Fruit fly (Drosophila melanogaster) whole organism, embryonic: Measurements from ENCODE around the gene CG9107.

ENCODE experiments used
- CG10543 ChIP-seq: fragments of 200-800 bp; sonication (Bioruptor generic); optimal IDR thresholded peaks from 3 replicates; lab custom pipeline; 2017; ENCODE audit warnings: missing biosample characterization, mild to moderate bottlenecking, missing genetic modification characterization, moderate library complexity
- CG11504 ChIP-seq: fragments of 200-800 bp; sonication (Bioruptor generic); optimal IDR thresholded peaks from 3 replicates; lab custom pipeline; 2019; ENCODE audit warnings: missing biosample characterization, mild to moderate bottlenecking, missing genetic modification characterization, moderate library complexity
- CG14860 ChIP-seq: fragments of 200-800 bp; sonication (Bioruptor generic); IDR thresholded peaks from 3 replicates; pipeline ENCODE4 v1.3.6; 2022; ENCODE audit warnings: missing biosample characterization, missing genetic modification characterization; ENCODE audit not compliant: partially characterized antibody
- CG15479 ChIP-seq: fragments of 200-800 bp; sonication (Bioruptor generic); optimal IDR thresholded peaks from 3 replicates; lab custom pipeline; 2019; ENCODE audit warnings: missing biosample characterization, mild to moderate bottlenecking, missing genetic modification characterization, moderate library complexity
- CG15514 ChIP-seq: fragments of 200-800 bp; sonication (Bioruptor generic); optimal IDR thresholded peaks from 3 replicates; lab custom pipeline; 2017; ENCODE audit warnings: missing biosample characterization, missing genetic modification characterization, mild to moderate bottlenecking, moderate library complexity, missing genetic modification reagents
- CG17359 ChIP-seq: fragments of 200-800 bp; sonication (Bioruptor generic); optimal IDR thresholded peaks from 3 replicates; lab custom pipeline; 2018; ENCODE audit warnings: missing biosample characterization, mild to moderate bottlenecking, missing genetic modification characterization, moderate library complexity
- CG17829 ChIP-seq: fragments of 200-800 bp; optimal IDR thresholded peaks from 2 replicates; lab custom pipeline; 2019; ENCODE audit warnings: missing biosample characterization, mild to moderate bottlenecking, missing genetic modification characterization, moderate library complexity
- CG1792 ChIP-seq: fragments of 200-800 bp; sonication (Bioruptor generic); optimal IDR thresholded peaks from 2 replicates; lab custom pipeline; 2016; ENCODE audit warnings: missing biosample characterization, missing genetic modification characterization
- CG42726 ChIP-seq: fragments of 200-800 bp; sonication (Bioruptor generic); IDR thresholded peaks from 2 replicates; pipeline ENCODE4 v1.3.6; 2022; ENCODE audit warnings: missing biosample characterization, missing genetic modification characterization; ENCODE audit not compliant: partially characterized antibody
- CG4360 ChIP-seq: fragments of 200-800 bp; sonication (Bioruptor generic); IDR thresholded peaks from 2 replicates; pipeline ENCODE4 v1.3.6; 2022; ENCODE audit warnings: missing biosample characterization, missing genetic modification characterization
- CG8765 ChIP-seq: fragments of 200-800 bp; sonication (Bioruptor generic); IDR thresholded peaks from 2 replicates; pipeline ENCODE4 v1.3.6; 2022; ENCODE audit warnings: missing biosample characterization, missing genetic modification characterization
- CG9437 ChIP-seq: fragments of 200-800 bp; sonication (Bioruptor generic); optimal IDR thresholded peaks from 2 replicates; lab custom pipeline; 2018; ENCODE audit warnings: missing biosample characterization, mild to moderate bottlenecking, missing genetic modification characterization
- CHES-1-like ChIP-seq: fragments of 200-800 bp; sonication (Bioruptor generic); optimal IDR thresholded peaks from 2 replicates; lab custom pipeline; 2016; ENCODE audit warnings: missing biosample characterization, missing genetic modification characterization
- E2f2 ChIP-seq: fragments of 200-800 bp; sonication (Bioruptor generic); IDR thresholded peaks from 2 replicates; pipeline ENCODE4 v1.3.6; 2022; ENCODE audit warnings: missing biosample characterization, missing genetic modification characterization
- Ets65A ChIP-seq: fragments of 200-800 bp; sonication (Bioruptor generic); peaks from one replicate; lab custom pipeline; 2016; ENCODE audit warnings: missing biosample characterization, missing genetic modification characterization
- GATAe ChIP-seq: fragments of 200-800 bp; sonication (Bioruptor generic); conservative IDR thresholded peaks from 2 replicates; pipeline ENCODE4 v1.3.6; 2022; ENCODE audit warnings: missing biosample characterization, missing genetic modification characterization
- Lhr ChIP-seq: fragments of 200-800 bp; sonication (Bioruptor generic); optimal IDR thresholded peaks from 3 replicates; lab custom pipeline; 2017; ENCODE audit warnings: mild to moderate bottlenecking, missing biosample characterization, missing genetic modification reagents, missing genetic modification characterization
- MBD-R2 ChIP-seq: fragments of 200-800 bp; sonication (Bioruptor generic); IDR thresholded peaks from 2 replicates; pipeline ENCODE4 v1.3.6; 2022; ENCODE audit warnings: missing biosample characterization, missing genetic modification characterization
- Med ChIP-seq: fragments of 200-800 bp; sonication (Bioruptor generic); peaks from one replicate; lab custom pipeline; 2016; ENCODE audit warnings: missing biosample characterization, missing genetic modification characterization, mild to moderate bottlenecking, inconsistent platforms, moderate library complexity
- Myb ChIP-seq: fragments of 200-800 bp; sonication (Bioruptor generic); optimal IDR thresholded peaks from 2 replicates; lab custom pipeline; 2016; ENCODE audit warnings: missing biosample characterization, missing genetic modification characterization
- Poxn ChIP-seq: fragments of 200-800 bp; sonication (Bioruptor generic); IDR thresholded peaks from 2 replicates; pipeline ENCODE4 v1.3.6; 2022; ENCODE audit warnings: missing biosample characterization, missing genetic modification characterization
- Six4 ChIP-seq: fragments of 200-800 bp; sonication (Bioruptor generic); optimal IDR thresholded peaks from 2 replicates; lab custom pipeline; 2016; ENCODE audit warnings: missing biosample characterization, missing genetic modification characterization
- Sox102F ChIP-seq: fragments of 200-800 bp; sonication (Bioruptor generic); optimal IDR thresholded peaks from 2 replicates; lab custom pipeline; 2018; ENCODE audit warnings: missing biosample characterization, mild to moderate bottlenecking, missing genetic modification characterization, moderate library complexity
- Sry-δ ChIP-seq: fragments of 200-800 bp; sonication (Bioruptor generic); optimal IDR thresholded peaks from 2 replicates; lab custom pipeline; 2016; ENCODE audit warnings: missing biosample characterization, missing genetic modification characterization
- Vsx1 ChIP-seq: fragments of 200-800 bp; sonication (Bioruptor generic); optimal IDR thresholded peaks from 2 replicates; lab custom pipeline; 2017; ENCODE audit warnings: missing biosample characterization, mild to moderate bottlenecking, missing genetic modification characterization, missing genetic modification reagents
- YL-1 ChIP-seq: fragments of 200-800 bp; sonication (Bioruptor generic); optimal IDR thresholded peaks from 3 replicates; lab custom pipeline; 2017; ENCODE audit warnings: missing biosample characterization, mild to moderate bottlenecking, missing genetic modification characterization
- cad ChIP-seq: fragments of >200 bp; optimal IDR thresholded peaks from 2 replicates; lab custom pipeline; 2017; ENCODE audit warnings: missing biosample characterization, missing genetic modification characterization
- dimm ChIP-seq: fragments of 200-800 bp; sonication (Bioruptor generic); IDR thresholded peaks from 2 replicates; pipeline ENCODE4 v1.3.6; 2022; ENCODE audit warnings: missing biosample characterization, missing genetic modification characterization
- dm ChIP-seq: fragments of 200-800 bp; sonication (Bioruptor generic); optimal IDR thresholded peaks from 3 replicates; lab custom pipeline; 2016; ENCODE audit warnings: missing biosample characterization, missing genetic modification characterization
- dmrt99B ChIP-seq: fragments of 200-800 bp; sonication (Bioruptor generic); optimal IDR thresholded peaks from 2 replicates; lab custom pipeline; 2018; ENCODE audit warnings: missing biosample characterization, mild to moderate bottlenecking, missing genetic modification characterization, moderate library complexity
- exex ChIP-seq: fragments of 200-800 bp; sonication (Bioruptor generic); optimal IDR thresholded peaks from 4 replicates; lab custom pipeline; 2018; ENCODE audit warnings: missing biosample characterization, mild to moderate bottlenecking, missing genetic modification characterization, moderate library complexity
- grn ChIP-seq: fragments of 200-800 bp; sonication (Bioruptor generic); optimal IDR thresholded peaks from 3 replicates; lab custom pipeline; 2017; ENCODE audit warnings: missing biosample characterization, missing genetic modification characterization
- lilli ChIP-seq: fragments of 200-800 bp; sonication (Bioruptor generic); optimal IDR thresholded peaks from 3 replicates; lab custom pipeline; 2016; ENCODE audit warnings: missing biosample characterization, missing genetic modification characterization
- mirr ChIP-seq: fragments of 200-800 bp; sonication (Bioruptor generic); optimal IDR thresholded peaks from 3 replicates; lab custom pipeline; 2018; ENCODE audit warnings: missing biosample characterization, mild to moderate bottlenecking, missing genetic modification characterization
- pzg ChIP-seq: fragments of 200-800 bp; sonication (Bioruptor generic); optimal IDR thresholded peaks from 3 replicates; lab custom pipeline; 2018; ENCODE audit warnings: missing biosample characterization, mild to moderate bottlenecking, missing genetic modification characterization, moderate library complexity
- run ChIP-seq: fragments of 200-800 bp; sonication (Bioruptor generic); optimal IDR thresholded peaks from 3 replicates; lab custom pipeline; 2018; ENCODE audit warnings: missing biosample characterization, mild to moderate bottlenecking, missing genetic modification characterization
- sd ChIP-seq: fragments of 200-800 bp; sonication (Bioruptor generic); optimal IDR thresholded peaks from 3 replicates; lab custom pipeline; 2018; ENCODE audit warnings: missing biosample characterization, mild to moderate bottlenecking, missing genetic modification characterization, moderate library complexity
- sob ChIP-seq: fragments of 200-800 bp; sonication (Bioruptor generic); IDR thresholded peaks from 2 replicates; pipeline ENCODE4 v1.3.6; 2022; ENCODE audit warnings: missing biosample characterization, missing genetic modification characterization
- stwl ChIP-seq: fragments of 200-800 bp; sonication (Bioruptor generic); optimal IDR thresholded peaks from 3 replicates; lab custom pipeline; 2018; ENCODE audit warnings: missing biosample characterization, mild to moderate bottlenecking, missing genetic modification characterization, moderate library complexity
- sug ChIP-seq: fragments of 200-800 bp; optimal IDR thresholded peaks from 2 replicates; lab custom pipeline; 2019; ENCODE audit warnings: missing biosample characterization, mild to moderate bottlenecking, missing genetic modification characterization, moderate library complexity
- tap ChIP-seq: fragments of 200-800 bp; optimal IDR thresholded peaks from 3 replicates; lab custom pipeline; 2019; ENCODE audit warnings: missing biosample characterization, mild to moderate bottlenecking, missing genetic modification characterization, moderate library complexity
- toy ChIP-seq: fragments of 200-800 bp; sonication (Bioruptor generic); IDR thresholded peaks from 2 replicates; pipeline ENCODE4 v1.3.6; 2022; ENCODE audit warnings: missing biosample characterization, missing genetic modification characterization
- trem ChIP-seq: fragments of 200-800 bp; optimal IDR thresholded peaks from 3 replicates; lab custom pipeline; 2019; ENCODE audit warnings: missing biosample characterization, mild to moderate bottlenecking, missing genetic modification characterization, moderate library complexity
- yki ChIP-seq: fragments of >200 bp; optimal IDR thresholded peaks from 3 replicates; lab custom pipeline; 2018
- zen ChIP-seq: fragments of 200-800 bp; sonication (Bioruptor generic); optimal IDR thresholded peaks from 3 replicates; lab custom pipeline; 2018; ENCODE audit warnings: missing biosample characterization, mild to moderate bottlenecking, missing genetic modification characterization, moderate library complexity

Gene CG9107

DNA sequence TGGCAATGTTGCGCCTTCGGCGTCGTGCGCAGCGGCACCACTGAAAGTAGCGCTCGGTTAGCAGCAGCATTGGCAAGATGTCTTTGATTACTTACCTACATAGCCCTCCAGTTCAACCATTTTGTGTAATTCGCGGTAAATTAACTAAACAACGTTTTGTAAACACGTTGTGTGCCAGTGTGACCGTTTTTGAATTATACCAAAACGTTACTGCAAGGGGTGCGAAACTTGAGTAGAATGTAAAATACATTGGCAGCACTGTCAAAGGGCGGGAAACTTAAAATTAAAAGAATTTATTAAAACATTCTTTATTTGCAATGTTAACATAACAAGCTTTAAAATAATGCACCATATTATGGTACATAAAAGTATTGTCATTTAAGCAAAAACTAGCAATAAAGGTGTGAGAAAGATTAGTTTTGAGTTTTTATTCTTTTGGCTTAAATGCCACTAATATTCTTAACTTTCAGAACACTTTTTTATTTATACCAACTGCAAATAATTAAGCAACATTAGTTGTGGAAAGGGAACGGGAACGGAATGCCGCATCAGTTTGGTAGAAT is at the start of gene CG9107 (continued):
- TF ChIP-seq Six4 (no peak), YL-1 (GFP tag; lab: Kevin White, UChicago) (peak; percentile 25), CG15514 (GFP tag; lab: Kevin White, UChicago) (peak; percentile 39), CG17829 (tag; lab: Kevin White, UChicago) (peak; percentile 36), Myb (GFP tag; lab: Kevin White, UChicago) (peak; percentile 78), dm (peak; percentile 92), CG9437 (GFP tag; lab: Kevin White, UChicago) (peak; percentile 90), stwl (tag; lab: Kevin White, UChicago) (peak; percentile 81), CG4360 (GFP tag; lab: Robert Waterston, UW) (no peak), cad (GFP tag; lab: Kevin White, UChicago) (no peak), dimm (GFP tag; lab: Robert Waterston, UW) (no peak), CG42726 (no peak), Lhr (GFP tag; lab: Kevin White, UChicago) (peak; percentile 25), pzg (GFP tag; lab: Kevin White, UChicago) (peak; percentile 92), CG14860 (GFP tag; lab: Robert Waterston, UW) (0 out of 3 replicates have a peak, but pooled peaks have one; percentile 11), Poxn (no peak), zen (tag; lab: Kevin White, UChicago) (peak; percentile 22), sob (no peak), trem (tag; lab: Kevin White, UChicago) (peak; percentile 90), CG11504 (peak; percentile 0), CHES-1-like (peak; percentile 32), MBD-R2 (GFP tag; lab: Robert Waterston, UW) (peak; percentile 68; the same call in 1 of the 2 replicates), toy (GFP tag; lab: Robert Waterston, UW) (no peak), CG1792 (GFP tag; lab: Kevin White, UChicago) (no peak), CG15479 (GFP tag; lab: Kevin White, UChicago) (no peak), CG8765 (GFP tag; lab: Robert Waterston, UW) (no peak), Sry-δ (GFP tag; lab: Kevin White, UChicago) (peak; percentile 18), CG17359 (tag; lab: Kevin White, UChicago) (peak; percentile 3), mirr (GFP tag; lab: Kevin White, UChicago) (no peak), dmrt99B (tag; lab: Kevin White, UChicago) (no peak), Sox102F (GFP tag; lab: Kevin White, UChicago) (no peak), E2f2 (GFP tag; lab: Robert Waterston, UW) (peak; percentile 98)

DNA sequence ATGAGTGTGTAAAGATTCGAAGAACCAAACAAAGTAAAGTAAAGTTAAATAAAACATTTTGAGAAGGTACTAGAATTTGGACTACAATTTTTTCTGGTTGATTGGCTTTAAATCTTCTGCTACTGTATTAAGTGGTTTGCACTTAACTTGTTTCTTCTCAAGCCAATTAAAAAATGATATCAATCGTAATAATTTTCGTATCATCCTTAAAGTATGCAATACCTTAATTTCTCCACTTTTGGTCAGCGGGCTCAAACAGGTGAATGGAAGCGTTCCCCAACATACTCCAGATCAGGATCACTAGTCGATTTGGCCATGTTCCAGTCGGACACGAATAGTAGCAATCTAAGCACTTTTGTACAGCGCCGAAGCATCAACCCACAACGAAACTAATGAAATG is 49.6 kb upstream of the CG9107 start:
- TF ChIP-seq lilli = no peak
- TF ChIP-seq exex (tag; lab: Kevin White, UChicago) = peak; percentile 52
- peak; percentile 69 for TF ChIP-seq grn (GFP tag; lab: Kevin White, UChicago)
- peak; percentile 87 for TF ChIP-seq Vsx1 (GFP tag; lab: Kevin White, UChicago)
- no peak for TF ChIP-seq tap (tag; lab: Kevin White, UChicago)
- TF ChIP-seq, all 482 proteins: peak for 3

DNA sequence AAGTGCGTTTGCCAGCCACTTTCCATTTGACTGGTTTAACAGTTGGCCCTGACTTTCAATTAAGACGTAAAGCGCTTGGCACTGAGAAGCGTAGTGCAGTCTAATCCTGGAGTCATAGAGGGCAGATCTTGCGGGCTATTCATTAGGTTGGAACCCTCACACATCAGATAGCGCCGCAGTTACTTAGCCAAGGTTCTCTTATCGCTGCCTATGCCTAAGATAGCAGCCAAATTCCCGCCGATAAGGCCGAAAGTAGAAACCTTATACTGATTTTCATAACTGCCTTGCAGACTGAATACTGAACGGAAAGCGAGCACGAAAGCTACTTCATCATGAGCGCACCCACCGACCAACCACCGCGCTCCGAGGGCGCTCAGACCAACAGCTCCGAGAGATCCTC is 47.8 kb upstream of the CG9107 start:
- TF ChIP-seq sug (tag; lab: Kevin White, UChicago) (peak; percentile 8), Med (GFP tag; lab: Kevin White, UChicago) (peak; percentile 62), yki (lab: Kevin White, UChicago) (no peak), CG10543 (peak; percentile 32), GATAe (GFP tag; lab: Robert Waterston, UW) (peak; percentile 76), sd (tag; lab: Kevin White, UChicago) (peak; percentile 74), run (tag; lab: Kevin White, UChicago) (no peak), Ets65A (peak; percentile 33), grn (GFP tag; lab: Kevin White, UChicago) (peak; percentile 61), exex (tag; lab: Kevin White, UChicago) (peak; percentile 38)
